Worm (Caenorhabditis elegans) whole organism, L4/young adult: ENCODE data around the gene math-22.

ENCODE experiments used
- W03F9.2 ChIP-seq: fragments of 150-350 bp; optimal IDR thresholded peaks from 2 replicates; lab custom pipeline; 2014; ENCODE audit warnings: missing biosample characterization, missing genetic modification characterization
- dao-5 ChIP-seq: sonication (generic microtip); optimal IDR thresholded peaks from 2 replicates; lab custom pipeline; 2016; ENCODE audit warnings: missing genotype, missing genetic modification characterization, moderate library complexity, missing compliant biosample characterization
- him-1 ChIP-seq: sonication (generic microtip); optimal IDR thresholded peaks from 2 replicates; lab custom pipeline; 2016; ENCODE audit warnings: missing genotype, missing genetic modification reagents, missing genetic modification characterization, missing compliant biosample characterization

ce11 chrII:1875658-1876057 is 29.5 kb upstream of the math-22 start, which contains the start of gene math-13:
- TF ChIP-seq him-1: no peak
- no peak for TF ChIP-seq dao-5 (tag; lab: Kevin White, UChicago)
- no peak for TF ChIP-seq W03F9.2 (tag; lab: Kevin White, UChicago)
